Worm (Caenorhabditis elegans) whole organism, mixed stage, embryonic: ENCODE data around the gene pmk-3.

Experiments used
- M03D4.4 ChIP-seq: sonication (generic microtip); optimal IDR thresholded peaks from 2 replicates; lab custom pipeline; 2017; ENCODE audit warnings: mild to moderate bottlenecking, missing genetic modification characterization, missing compliant biosample characterization
- bed-3 ChIP-seq: fragments of 200-800 bp; sonication (Bioruptor generic); optimal IDR thresholded peaks from 3 replicates; lab custom pipeline; 2018; ENCODE audit warnings: mild to moderate bottlenecking, missing genetic modification characterization, moderate library complexity, missing compliant biosample characterization
- blmp-1 ChIP-seq: fragments of 150-350 bp; optimal IDR thresholded peaks from 2 replicates; lab custom pipeline; 2014; ENCODE audit warnings: missing biosample characterization, missing genetic modification characterization
- ceh-39 ChIP-seq: fragments of 150-350 bp; optimal IDR thresholded peaks from 2 replicates; lab custom pipeline; 2014; ENCODE audit warnings: missing biosample characterization, missing genetic modification characterization
- ceh-83 ChIP-seq: fragments of 200-800 bp; sonication (Bioruptor generic); optimal IDR thresholded peaks from 2 replicates; lab custom pipeline; 2018; ENCODE audit warnings: mild to moderate bottlenecking, missing genetic modification characterization, missing compliant biosample characterization
- cnd-1 ChIP-seq: fragments of 200-800 bp; sonication (Bioruptor generic); optimal IDR thresholded peaks from 2 replicates; lab custom pipeline; 2018; ENCODE audit warnings: mild to moderate bottlenecking, missing genetic modification characterization, missing compliant biosample characterization
- drap-1 ChIP-seq: fragments of 200-800 bp; sonication (Bioruptor generic); optimal IDR thresholded peaks from 3 replicates; lab custom pipeline; 2018; ENCODE audit warnings: mild to moderate bottlenecking, missing genetic modification characterization, missing compliant biosample characterization
- elt-3 ChIP-seq: fragments of 150-350 bp; optimal IDR thresholded peaks from 2 replicates; lab custom pipeline; 2014; ENCODE audit warnings: missing biosample characterization, missing genetic modification characterization
- flh-1 ChIP-seq: fragments of 200-800 bp; sonication (Bioruptor generic); optimal IDR thresholded peaks from 2 replicates; lab custom pipeline; 2018; ENCODE audit warnings: mild to moderate bottlenecking, missing genetic modification characterization, moderate library complexity, missing compliant biosample characterization
- ham-2 ChIP-seq: fragments of 200-800 bp; sonication (Bioruptor generic); optimal IDR thresholded peaks from 2 replicates; lab custom pipeline; 2018; ENCODE audit warnings: mild to moderate bottlenecking, missing genetic modification characterization, missing compliant biosample characterization
- lin-13 ChIP-seq: fragments of 150-350 bp; optimal IDR thresholded peaks from 2 replicates; lab custom pipeline; 2014; ENCODE audit warnings: missing biosample characterization, missing genetic modification characterization
- lin-32 ChIP-seq: fragments of 200-800 bp; sonication (Bioruptor generic); optimal IDR thresholded peaks from 2 replicates; lab custom pipeline; 2018; ENCODE audit warnings: mild to moderate bottlenecking, missing genetic modification characterization, missing compliant biosample characterization
- lsy-2 ChIP-seq: fragments of 150-350 bp; optimal IDR thresholded peaks from 2 replicates; lab custom pipeline; 2014; ENCODE audit warnings: missing biosample characterization, missing genetic modification characterization
- mab-5 ChIP-seq: fragments of 150-350 bp; optimal IDR thresholded peaks from 2 replicates; lab custom pipeline; 2014; ENCODE audit warnings: missing biosample characterization, missing genetic modification characterization
- mep-1 ChIP-seq: fragments of 150-350 bp; optimal IDR thresholded peaks from 2 replicates; lab custom pipeline; 2017; ENCODE audit warnings: missing biosample characterization, missing genetic modification reagents, missing genetic modification characterization, inconsistent platforms
- mls-2 ChIP-seq: sonication (generic microtip); optimal IDR thresholded peaks from 2 replicates; lab custom pipeline; 2016; ENCODE audit warnings: mild to moderate bottlenecking, missing genetic modification characterization, moderate library complexity, missing compliant biosample characterization
- nhr-12 ChIP-seq: fragments of 150-350 bp; optimal IDR thresholded peaks from 2 replicates; lab custom pipeline; 2014; ENCODE audit warnings: missing biosample characterization, missing genetic modification characterization
- nhr-2 ChIP-seq: fragments of 150-350 bp; optimal IDR thresholded peaks from 2 replicates; lab custom pipeline; 2014; ENCODE audit warnings: missing biosample characterization, missing genetic modification characterization
- nhr-237 ChIP-seq: fragments of 150-350 bp; optimal IDR thresholded peaks from 2 replicates; lab custom pipeline; 2014; ENCODE audit warnings: missing biosample characterization, missing genetic modification characterization
- nhr-28 ChIP-seq: fragments of 150-350 bp; optimal IDR thresholded peaks from 2 replicates; lab custom pipeline; 2014; ENCODE audit warnings: missing biosample characterization, missing genetic modification characterization
- nhr-76 ChIP-seq: sonication (generic microtip); optimal IDR thresholded peaks from 2 replicates; lab custom pipeline; 2017; ENCODE audit warnings: missing biosample characterization, missing genetic modification characterization
- sem-2 ChIP-seq: fragments of 200-800 bp; sonication (Bioruptor generic); optimal IDR thresholded peaks from 2 replicates; lab custom pipeline; 2018; ENCODE audit warnings: mild to moderate bottlenecking, missing genetic modification characterization, missing compliant biosample characterization
- snpc-4 ChIP-seq: fragments of 150-350 bp; optimal IDR thresholded peaks from 2 replicates; lab custom pipeline; 2014; ENCODE audit warnings: missing biosample characterization, missing genetic modification characterization
- sptf-1 ChIP-seq: sonication (generic microtip); optimal IDR thresholded peaks from 2 replicates; lab custom pipeline; 2017; ENCODE audit warnings: mild to moderate bottlenecking, missing genetic modification characterization, moderate library complexity, missing compliant biosample characterization
- tbx-8 ChIP-seq: fragments of 200-800 bp; sonication (Bioruptor generic); optimal IDR thresholded peaks from 2 replicates; lab custom pipeline; 2018; ENCODE audit warnings: mild to moderate bottlenecking, missing genetic modification characterization, moderate library complexity, missing compliant biosample characterization
- unc-120 ChIP-seq: sonication (generic microtip); optimal IDR thresholded peaks from 2 replicates; lab custom pipeline; 2017; ENCODE audit warnings: missing genetic modification characterization, missing compliant biosample characterization; ENCODE audit not compliant: poor library complexity, severe bottlenecking
- unc-39 ChIP-seq: fragments of 150-350 bp; optimal IDR thresholded peaks from 2 replicates; lab custom pipeline; 2014; ENCODE audit warnings: missing biosample characterization, missing genetic modification characterization
- unc-62 ChIP-seq: fragments of 150-350 bp; optimal IDR thresholded peaks from 2 replicates; lab custom pipeline; 2014; ENCODE audit warnings: missing biosample characterization, missing genetic modification reagents, missing genetic modification characterization
- ztf-11 ChIP-seq: fragments of 150-350 bp; optimal IDR thresholded peaks from 2 replicates; lab custom pipeline; 2014; ENCODE audit warnings: missing biosample characterization, missing genetic modification characterization

pmk-3 gene

DNA sequence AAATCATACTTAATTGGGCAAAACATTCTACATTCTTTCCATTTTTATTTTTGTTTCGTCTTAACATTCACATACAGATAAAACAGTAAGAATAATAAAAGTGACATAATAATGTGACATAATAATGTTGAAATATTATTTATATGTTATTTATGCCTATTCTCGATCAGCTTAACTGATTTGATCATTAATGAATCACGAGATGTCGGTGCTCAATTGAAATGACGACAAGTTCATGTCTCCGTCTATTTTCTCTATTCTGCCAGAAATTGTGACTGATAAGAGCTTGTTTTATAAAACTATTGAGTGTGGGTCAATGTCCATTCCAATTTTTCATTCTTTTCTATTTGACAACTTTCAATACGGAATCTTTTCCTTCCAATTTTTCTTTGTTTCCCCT, 12.7 kb downstream of the pmk-3 start:
- TF ChIP-seq ham-2 (GFP tag; lab: Kevin White, UChicago) (no peak), unc-39 (tag; lab: Kevin White, UChicago) (no peak), snpc-4 (tag; lab: Kevin White, UChicago) (no peak), blmp-1 (tag; lab: Kevin White, UChicago) (no peak), unc-120 (tag; lab: Kevin White, UChicago) (no peak), sptf-1 (tag; lab: Kevin White, UChicago) (no peak), nhr-76 (tag; lab: Kevin White, UChicago) (no peak), flh-1 (no peak), ztf-11 (tag; lab: Kevin White, UChicago) (no peak), mls-2 (no peak), M03D4.4 (tag; lab: Kevin White, UChicago) (no peak), cnd-1 (no peak), ceh-39 (tag; lab: Kevin White, UChicago) (no peak), nhr-12 (no peak), mab-5 (tag; lab: Kevin White, UChicago) (no peak), nhr-2 (tag; lab: Kevin White, UChicago) (no peak), nhr-237 (tag; lab: Kevin White, UChicago) (no peak)

DNA sequence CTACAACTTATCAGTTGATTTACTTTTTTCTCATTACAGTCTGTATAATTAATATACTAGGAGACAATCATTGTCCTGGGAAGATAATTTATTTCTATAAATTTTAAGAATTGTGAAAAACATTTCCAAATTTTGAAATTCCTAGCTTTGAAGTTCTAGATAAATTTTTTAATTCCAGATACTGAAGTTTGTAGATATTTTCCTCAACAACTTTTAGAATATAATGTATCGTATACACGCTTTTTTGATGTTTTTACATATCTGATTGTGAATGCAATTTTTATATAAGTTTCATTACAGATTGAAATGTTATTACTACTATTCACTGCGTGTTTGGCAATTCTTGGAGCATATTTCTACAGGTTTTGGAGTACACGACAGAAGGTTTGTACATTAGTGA, 13.1 kb downstream of the pmk-3 start, which contains the start of gene faah-2:
faah-2 (plus strand) TSS at position 301 of the 400 bp plus-strand sequence.
- TF ChIP-seq ham-2 (GFP tag; lab: Kevin White, UChicago) (no peak), tbx-8 (no peak), mab-5 (tag; lab: Kevin White, UChicago) (no peak), cnd-1 (no peak), nhr-76 (tag; lab: Kevin White, UChicago) (no peak), unc-62 (GFP tag; lab: Kevin White, UChicago) (no peak), mep-1 (tag; lab: Kevin White, UChicago) (no peak), drap-1 (GFP tag; lab: Kevin White, UChicago) (no peak), sem-2 (GFP tag; lab: Kevin White, UChicago) (no peak), nhr-12 (no peak), snpc-4 (tag; lab: Kevin White, UChicago) (no peak), lin-13 (tag; lab: Kevin White, UChicago) (no peak), blmp-1 (tag; lab: Kevin White, UChicago) (no peak), bed-3 (GFP tag; lab: Kevin White, UChicago) (no peak), sptf-1 (tag; lab: Kevin White, UChicago) (no peak)

DNA sequence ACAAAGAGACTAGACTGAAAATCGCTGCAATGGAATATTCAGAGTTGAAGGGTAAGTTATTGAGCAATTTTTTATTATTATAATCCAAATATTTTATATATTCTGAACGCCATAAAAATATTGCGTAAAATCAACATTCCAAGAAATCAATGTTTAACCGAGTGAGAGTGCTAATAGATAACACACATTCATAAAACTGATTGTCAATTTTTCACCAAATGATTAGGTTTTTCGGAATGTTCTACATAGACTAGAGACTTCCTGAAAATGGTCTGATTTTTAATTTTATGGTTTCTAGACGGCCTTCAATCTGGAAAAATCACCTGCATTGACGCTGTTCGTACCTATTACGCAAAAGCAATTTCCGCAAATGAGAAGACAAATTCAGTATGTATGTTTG, 13.7 kb downstream of the pmk-3 start:
- no peak for TF ChIP-seq elt-3 (tag; lab: Kevin White, UChicago)

DNA sequence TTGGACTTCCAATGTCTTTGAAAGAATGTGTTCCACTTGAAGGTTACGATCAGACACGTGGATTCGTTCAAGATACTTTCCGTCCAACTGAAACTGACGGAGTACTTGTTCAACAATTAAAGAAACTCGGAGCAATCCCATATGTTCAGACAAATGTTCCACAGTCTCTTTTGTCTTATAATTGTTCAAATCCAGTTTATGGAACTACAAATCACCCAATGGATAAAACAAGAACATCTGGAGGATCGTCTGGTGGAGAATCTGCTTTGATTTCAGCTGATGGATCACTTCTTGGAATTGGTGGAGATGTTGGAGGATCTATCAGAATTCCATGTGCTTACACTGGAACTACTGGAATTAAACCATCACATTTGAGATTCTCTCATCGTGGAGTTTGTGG, 14.1 kb downstream of the pmk-3 start:
- TF ChIP-seq bed-3 (GFP tag; lab: Kevin White, UChicago) (no peak), lin-13 (tag; lab: Kevin White, UChicago) (no peak), blmp-1 (tag; lab: Kevin White, UChicago) (no peak), nhr-28 (tag; lab: Kevin White, UChicago) (no peak), ceh-39 (tag; lab: Kevin White, UChicago) (no peak), elt-3 (tag; lab: Kevin White, UChicago) (no peak), nhr-12 (no peak), flh-1 (no peak), ham-2 (GFP tag; lab: Kevin White, UChicago) (no peak), nhr-2 (tag; lab: Kevin White, UChicago) (no peak), ceh-83 (no peak), lin-32 (GFP tag; lab: Kevin White, UChicago) (no peak), M03D4.4 (tag; lab: Kevin White, UChicago) (no peak), nhr-237 (tag; lab: Kevin White, UChicago) (no peak)

DNA sequence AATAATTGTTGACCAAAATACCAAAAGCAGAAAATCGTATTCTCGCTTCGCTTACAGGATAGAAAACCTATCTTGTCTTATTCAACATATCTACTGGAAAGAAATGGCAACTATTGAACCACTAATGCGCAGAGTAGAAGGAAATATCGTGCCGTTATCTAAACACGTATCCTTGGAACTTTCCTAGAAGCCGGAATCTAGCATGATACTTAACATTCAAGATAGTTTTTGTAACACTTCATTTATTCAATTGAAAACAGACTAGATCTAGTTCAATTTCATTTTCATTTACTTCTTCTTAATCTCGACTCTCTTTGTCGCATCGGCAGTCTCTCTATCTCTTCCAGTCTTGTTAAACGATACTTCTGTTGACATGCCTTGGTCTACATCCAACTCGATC, 15.9 kb downstream of the pmk-3 start:
- no peak for TF ChIP-seq sem-2 (GFP tag; lab: Kevin White, UChicago)
- TF ChIP-seq, all 35 proteins: peak for 0

DNA sequence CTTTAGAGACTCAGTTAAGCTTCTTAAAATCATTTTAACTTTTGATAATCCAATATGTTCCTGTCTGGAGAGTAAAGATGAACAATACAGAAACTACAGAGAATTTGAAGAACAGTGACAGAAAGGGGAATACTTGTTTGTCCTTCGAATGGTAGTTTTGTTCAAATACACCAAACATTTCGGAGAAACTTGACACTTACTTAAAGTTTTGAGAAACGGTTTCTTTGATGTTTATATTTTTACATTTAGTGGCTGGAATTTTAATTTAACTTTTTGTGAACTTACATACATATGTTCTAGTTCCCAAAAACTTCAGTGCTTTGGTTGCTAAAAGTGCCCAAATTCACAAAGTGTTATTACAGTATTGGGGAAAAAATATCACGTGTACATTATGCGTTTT, 18.1 kb downstream of the pmk-3 start, which contains the start of gene B0218.5:
B0218.5 (minus strand) TSS at position 101 of the 400 bp plus-strand sequence.
- TF ChIP-seq mab-5 (tag; lab: Kevin White, UChicago) = no peak
- TF ChIP-seq ztf-11 (tag; lab: Kevin White, UChicago) = no peak
- TF ChIP-seq ceh-39 (tag; lab: Kevin White, UChicago) = no peak
- no peak for TF ChIP-seq lsy-2 (tag; lab: Kevin White, UChicago)
- no peak for TF ChIP-seq ceh-83
